Fruit fly (Drosophila melanogaster) whole organism, embryonic: ENCODE results near the gene NPF.

ENCODE experiments used
- CG12104 ChIP-seq: fragments of 200-800 bp; sonication (Bioruptor generic); optimal IDR thresholded peaks from 3 replicates; lab custom pipeline; 2016; ENCODE audit warnings: missing biosample characterization, missing genetic modification characterization
- CG12219 ChIP-seq: fragments of 200-800 bp; sonication (Bioruptor generic); optimal IDR thresholded peaks from 3 replicates; lab custom pipeline; 2018; ENCODE audit warnings: missing biosample characterization, mild to moderate bottlenecking, missing genetic modification characterization
- CG1233 ChIP-seq: fragments of 200-800 bp; sonication (Bioruptor generic); optimal IDR thresholded peaks from 4 replicates; lab custom pipeline; 2018; ENCODE audit warnings: missing biosample characterization, mild to moderate bottlenecking, missing genetic modification characterization
- CG12769 ChIP-seq: fragments of 200-800 bp; sonication (Bioruptor generic); optimal IDR thresholded peaks from 2 replicates; lab custom pipeline; 2019; ENCODE audit warnings: missing biosample characterization, mild to moderate bottlenecking, missing genetic modification characterization, moderate library complexity
- CG13775 ChIP-seq: fragments of 200-800 bp; sonication (Bioruptor generic); optimal IDR thresholded peaks from 3 replicates; lab custom pipeline; 2017; ENCODE audit warnings: missing biosample characterization, mild to moderate bottlenecking, missing genetic modification characterization
- CG14441 ChIP-seq: fragments of 200-800 bp; sonication (Bioruptor generic); IDR thresholded peaks from 2 replicates; pipeline ENCODE4 v1.3.6; 2022; ENCODE audit warnings: missing biosample characterization, missing genetic modification characterization
- CG15011 ChIP-seq: fragments of 200-800 bp; sonication (Bioruptor generic); optimal IDR thresholded peaks from 3 replicates; lab custom pipeline; 2018; ENCODE audit warnings: missing biosample characterization, mild to moderate bottlenecking, missing genetic modification characterization
- CG15514 ChIP-seq: fragments of 200-800 bp; sonication (Bioruptor generic); optimal IDR thresholded peaks from 3 replicates; lab custom pipeline; 2017; ENCODE audit warnings: missing biosample characterization, missing genetic modification characterization, mild to moderate bottlenecking, moderate library complexity, missing genetic modification reagents
- CG1603 ChIP-seq: fragments of 200-800 bp; sonication (Bioruptor generic); optimal IDR thresholded peaks from 2 replicates; lab custom pipeline; 2019; ENCODE audit warnings: missing biosample characterization, mild to moderate bottlenecking, missing genetic modification characterization, moderate library complexity
- CG18011 ChIP-seq: fragments of 200-800 bp; sonication (Bioruptor generic); optimal IDR thresholded peaks from 2 replicates; lab custom pipeline; 2017; ENCODE audit warnings: missing biosample characterization, missing genetic modification characterization, mild to moderate bottlenecking, moderate library complexity, missing genotype
- CG2129 ChIP-seq: fragments of 200-800 bp; sonication (Bioruptor generic); IDR thresholded peaks from 2 replicates; pipeline ENCODE4 v1.3.6; 2022; ENCODE audit warnings: missing biosample characterization, missing genetic modification characterization; ENCODE audit not compliant: partially characterized antibody
- CG3065 ChIP-seq: fragments of 200-800 bp; sonication (Bioruptor generic); optimal IDR thresholded peaks from 2 replicates; lab custom pipeline; 2016; ENCODE audit warnings: missing biosample characterization, missing genetic modification characterization
- CG31388 ChIP-seq: fragments of 200-800 bp; sonication (Bioruptor generic); optimal IDR thresholded peaks from 2 replicates; lab custom pipeline; 2016; ENCODE audit warnings: missing biosample characterization, missing genetic modification characterization
- CG34422 ChIP-seq: fragments of 200-800 bp; sonication (Bioruptor generic); IDR thresholded peaks from 3 replicates; pipeline ENCODE4 v1.3.6; 2022; ENCODE audit warnings: missing biosample characterization, missing genetic modification characterization
- CG42726 ChIP-seq: fragments of 200-800 bp; sonication (Bioruptor generic); IDR thresholded peaks from 2 replicates; pipeline ENCODE4 v1.3.6; 2022; ENCODE audit warnings: missing biosample characterization, missing genetic modification characterization; ENCODE audit not compliant: partially characterized antibody
- CG4820 ChIP-seq: fragments of 200-800 bp; sonication (Bioruptor generic); optimal IDR thresholded peaks from 3 replicates; lab custom pipeline; 2016; ENCODE audit warnings: missing biosample characterization, missing genetic modification characterization
- CG6175 ChIP-seq: fragments of 200-800 bp; sonication (Bioruptor generic); IDR thresholded peaks from 3 replicates; pipeline ENCODE4 v1.3.6; 2022; ENCODE audit warnings: missing biosample characterization, missing genetic modification characterization
- CG7987 ChIP-seq: fragments of 200-800 bp; sonication (Bioruptor generic); optimal IDR thresholded peaks from 2 replicates; lab custom pipeline; 2018; ENCODE audit warnings: missing biosample characterization, mild to moderate bottlenecking, missing genetic modification characterization, moderate library complexity
- CG9215 ChIP-seq: fragments of 200-800 bp; sonication (Bioruptor generic); IDR thresholded peaks from 2 replicates; pipeline ENCODE4 v1.3.6; 2022; ENCODE audit warnings: missing biosample characterization, missing genetic modification characterization
- Dek ChIP-seq: fragments of 200-800 bp; sonication (Bioruptor generic); optimal IDR thresholded peaks from 3 replicates; lab custom pipeline; 2019; ENCODE audit warnings: missing biosample characterization, mild to moderate bottlenecking, missing genetic modification characterization, moderate library complexity
- Hmx ChIP-seq: fragments of 200-800 bp; sonication (Bioruptor generic); optimal IDR thresholded peaks from 2 replicates; lab custom pipeline; 2016; ENCODE audit warnings: missing biosample characterization, missing genetic modification characterization
- Mes4 ChIP-seq: fragments of 200-800 bp; sonication (Bioruptor generic); optimal IDR thresholded peaks from 2 replicates; lab custom pipeline; 2016; ENCODE audit warnings: missing biosample characterization, missing genetic modification characterization
- NC2β ChIP-seq: fragments of 200-800 bp; sonication (Bioruptor generic); optimal IDR thresholded peaks from 2 replicates; lab custom pipeline; 2016; ENCODE audit warnings: missing biosample characterization, missing genetic modification characterization
- NFAT ChIP-seq: fragments of 200-800 bp; sonication (Bioruptor generic); IDR thresholded peaks from 2 replicates; pipeline ENCODE4 v1.3.6; 2022; ENCODE audit warnings: missing biosample characterization, missing genetic modification characterization
- Oli ChIP-seq: fragments of 200-800 bp; sonication (Bioruptor generic); optimal IDR thresholded peaks from 2 replicates; lab custom pipeline; 2018; ENCODE audit warnings: missing biosample characterization, mild to moderate bottlenecking, missing genetic modification characterization, moderate library complexity
- Poxn ChIP-seq: fragments of 200-800 bp; sonication (Bioruptor generic); IDR thresholded peaks from 2 replicates; pipeline ENCODE4 v1.3.6; 2022; ENCODE audit warnings: missing biosample characterization, missing genetic modification characterization
- Sox102F ChIP-seq: fragments of 200-800 bp; sonication (Bioruptor generic); optimal IDR thresholded peaks from 2 replicates; lab custom pipeline; 2018; ENCODE audit warnings: missing biosample characterization, mild to moderate bottlenecking, missing genetic modification characterization, moderate library complexity
- Sry-δ ChIP-seq: fragments of 200-800 bp; sonication (Bioruptor generic); optimal IDR thresholded peaks from 2 replicates; lab custom pipeline; 2016; ENCODE audit warnings: missing biosample characterization, missing genetic modification characterization
- Trl ChIP-seq, 3 experiments: fragments of >200 bp in 2 of 3; fragments of 200-800 bp in 1 of 3; sonication (Bioruptor generic) in 1 of 3; optimal IDR thresholded peaks; 2 replicates in 1 of 3; 3 replicates in 2 of 3; lab custom pipeline; 2016 to 2017; ENCODE audit warnings: missing biosample characterization in 1 of 3, missing genetic modification characterization in 1 of 3
- Xbp1 ChIP-seq: fragments of 200-800 bp; sonication (Bioruptor generic); optimal IDR thresholded peaks from 3 replicates; lab custom pipeline; 2016; ENCODE audit warnings: missing biosample characterization, mild to moderate bottlenecking, missing genetic modification characterization
- bowl ChIP-seq: fragments of 200-800 bp; sonication (Bioruptor generic); IDR thresholded peaks from 2 replicates; pipeline ENCODE4 v1.3.6; 2022; ENCODE audit warnings: missing biosample characterization, missing genetic modification characterization
- br ChIP-seq: fragments of >200 bp; optimal IDR thresholded peaks from 2 replicates; lab custom pipeline; 2017
- cato ChIP-seq: fragments of 200-800 bp; sonication (Bioruptor generic); optimal IDR thresholded peaks from 2 replicates; lab custom pipeline; 2016; ENCODE audit warnings: missing biosample characterization, missing genetic modification characterization, borderline replicate concordance
- dimm ChIP-seq: fragments of 200-800 bp; sonication (Bioruptor generic); IDR thresholded peaks from 2 replicates; pipeline ENCODE4 v1.3.6; 2022; ENCODE audit warnings: missing biosample characterization, missing genetic modification characterization
- gem ChIP-seq: fragments of 200-800 bp; sonication (Bioruptor generic); optimal IDR thresholded peaks from 2 replicates; lab custom pipeline; 2019; ENCODE audit warnings: missing biosample characterization, mild to moderate bottlenecking, missing genetic modification characterization, moderate library complexity
- inv ChIP-seq: fragments of 200-800 bp; sonication (Bioruptor generic); IDR thresholded peaks from 2 replicates; pipeline ENCODE4 v1.3.6; 2022; ENCODE audit warnings: missing biosample characterization, missing genetic modification characterization; ENCODE audit not compliant: partially characterized antibody
- lola ChIP-seq, 3 experiments: fragments of >200 bp in 2 of 3; fragments of 200-800 bp in 1 of 3; sonication (Bioruptor generic) in 1 of 3; optimal IDR thresholded peaks; 2 replicates each; lab custom pipeline; 2017 to 2019; ENCODE audit warnings: missing biosample characterization in 3 of 3, missing genetic modification characterization in 3 of 3, mild to moderate bottlenecking in 1 of 3, moderate library complexity in 1 of 3
- lov ChIP-seq, 2 experiments: fragments of 200-800 bp in 1 of 2; fragments of >200 bp in 1 of 2; sonication (Bioruptor generic) in 1 of 2; IDR thresholded peaks in 1 of 2; optimal IDR thresholded peaks in 1 of 2; 2 replicates in 1 of 2; 3 replicates in 1 of 2; pipeline versions ENCODE4 v1.3.6 to Lab custom; 2017 to 2022; ENCODE audit warnings: missing biosample characterization in 1 of 2, missing genetic modification characterization in 1 of 2
- nerfin-1 ChIP-seq: fragments of 200-800 bp; sonication (Bioruptor generic); optimal IDR thresholded peaks from 3 replicates; lab custom pipeline; 2019; ENCODE audit warnings: missing biosample characterization, mild to moderate bottlenecking, missing genetic modification characterization, moderate library complexity
- nerfin-2 ChIP-seq: fragments of 200-800 bp; sonication (Bioruptor generic); IDR thresholded peaks from 2 replicates; pipeline ENCODE4 v1.3.6; 2022; ENCODE audit warnings: missing biosample characterization, missing genetic modification characterization; ENCODE audit not compliant: partially characterized antibody
- otp ChIP-seq: fragments of 200-800 bp; sonication (Bioruptor generic); IDR thresholded peaks from 3 replicates; pipeline ENCODE4, ENCODE4 v1.3.6; 2022; ENCODE audit warnings: missing biosample characterization, missing genetic modification characterization
- pros ChIP-seq: fragments of 200-800 bp; sonication (Bioruptor generic); optimal IDR thresholded peaks from 3 replicates; lab custom pipeline; 2019; ENCODE audit warnings: missing biosample characterization, mild to moderate bottlenecking, missing genetic modification characterization, moderate library complexity
- pzg ChIP-seq: fragments of 200-800 bp; sonication (Bioruptor generic); optimal IDR thresholded peaks from 3 replicates; lab custom pipeline; 2018; ENCODE audit warnings: missing biosample characterization, mild to moderate bottlenecking, missing genetic modification characterization, moderate library complexity
- salm ChIP-seq: fragments of 200-800 bp; sonication (Bioruptor generic); optimal IDR thresholded peaks from 2 replicates; lab custom pipeline; 2018; ENCODE audit warnings: missing biosample characterization, mild to moderate bottlenecking, missing genetic modification characterization
- slou ChIP-seq: fragments of 200-800 bp; sonication (Bioruptor generic); optimal IDR thresholded peaks from 3 replicates; lab custom pipeline; 2016; ENCODE audit warnings: missing biosample characterization, missing genetic modification characterization
- ttk ChIP-seq: fragments of 200-800 bp; sonication (Bioruptor generic); IDR thresholded peaks from 2 replicates; pipeline ENCODE4 v2.1.2; 2022; ENCODE audit warnings: missing biosample characterization, missing genetic modification characterization
- vnd ChIP-seq: fragments of 200-800 bp; sonication (Bioruptor generic); IDR thresholded peaks from 3 replicates; pipeline ENCODE4 v1.3.6; 2022; ENCODE audit warnings: missing biosample characterization, missing genetic modification characterization; ENCODE audit not compliant: partially characterized antibody

Gene NPF

dm6 chr3R:16646952-16647715 lies 38.1 kb downstream of the NPF start, which contains the start of the genes CG10324 and CCT3 (continued):
- TF ChIP-seq CG15011 (no peak), Hmx (GFP tag; lab: Kevin White, UChicago) (peak; percentile 44), inv (GFP tag; lab: Robert Waterston, UW) (peak; percentile 56), CG7987 (GFP tag; lab: Kevin White, UChicago) (no peak), Trl (optimal IDR thresholded peaks at IDR 0.05; lab: Kevin White, UChicago) (no peak), Trl (GFP tag; optimal IDR thresholded peaks at IDR 0.05; lab: Kevin White, UChicago) (peak; percentile 28), CG2129 (GFP tag; lab: Robert Waterston, UW) (no peak), cato (GFP tag; lab: Kevin White, UChicago) (peak; percentile 44), Sry-δ (GFP tag; lab: Kevin White, UChicago) (peak; percentile 71), ttk (peak; percentile 55), CG13775 (GFP tag; lab: Kevin White, UChicago) (peak; percentile 81), CG4820 (peak; percentile 51), lov (optimal IDR thresholded peaks at IDR 0.05; lab: Kevin White, UChicago) (no peak), lov (GFP tag; IDR thresholded peaks at IDR 0.05; lab: Robert Waterston, UW) (no peak), bowl (GFP tag; lab: Robert Waterston, UW) (no peak), lola (GFP tag; optimal IDR thresholded peaks at IDR 0.05; lab: Kevin White, UChicago) (peak in 2 of 3 experiments; percentile 74 to 89), CG1233 (GFP tag; lab: Kevin White, UChicago) (peak; percentile 51), br (lab: Kevin White, UChicago) (no peak), Dek (peak; percentile 67), gem (tag; lab: Kevin White, UChicago) (peak; percentile 85), CG42726 (no peak; the same call in 1 of the 2 replicates), CG34422 (GFP tag; lab: Robert Waterston, UW) (peak; percentile 48; the same call in 1 of the 3 replicates), Mes4 (GFP tag; lab: Kevin White, UChicago) (no peak), CG31388 (GFP tag; lab: Kevin White, UChicago) (no peak), CG12104 (GFP tag; lab: Kevin White, UChicago) (peak; percentile 66), Sox102F (GFP tag; lab: Kevin White, UChicago) (no peak), vnd (peak; percentile 77), CG3065 (GFP tag; lab: Kevin White, UChicago) (no peak), CG9215 (peak; percentile 24; the same call in 1 of the 2 replicates), pros (GFP tag; lab: Kevin White, UChicago) (no peak), pzg (GFP tag; lab: Kevin White, UChicago) (peak; percentile 37), dimm (no peak), Oli (peak; percentile 4), NC2β (GFP tag; lab: Kevin White, UChicago) (peak; percentile 50), CG1603 (tag; lab: Kevin White, UChicago) (peak; percentile 51), otp (GFP tag; lab: Robert Waterston, UW) (no peak), CG12219 (GFP tag; lab: Kevin White, UChicago) (peak; percentile 22), NFAT (GFP tag; lab: Robert Waterston, UW) (peak; percentile 60), slou (peak; percentile 25), CG12769 (tag; lab: Kevin White, UChicago) (no peak), CG14441 (GFP tag; lab: Robert Waterston, UW) (peak; percentile 39; the same call in 1 of the 2 replicates), CG6175 (GFP tag; lab: Robert Waterston, UW) (no peak), nerfin-1 (peak; percentile 60), CG18011 (peak; percentile 23), salm (tag; lab: Kevin White, UChicago) (peak; percentile 18), nerfin-2 (GFP tag; lab: Robert Waterston, UW) (0 out of 2 replicates have a peak, but pooled peaks have one; percentile 46), Poxn (GFP tag; lab: Robert Waterston, UW) (no peak), Xbp1 (peak; percentile 70), CG15514 (GFP tag; lab: Kevin White, UChicago) (peak; percentile 35)
